Fruit fly (Drosophila melanogaster): ENCODE results near the gene IPIP.

Gene IPIP

DNA sequence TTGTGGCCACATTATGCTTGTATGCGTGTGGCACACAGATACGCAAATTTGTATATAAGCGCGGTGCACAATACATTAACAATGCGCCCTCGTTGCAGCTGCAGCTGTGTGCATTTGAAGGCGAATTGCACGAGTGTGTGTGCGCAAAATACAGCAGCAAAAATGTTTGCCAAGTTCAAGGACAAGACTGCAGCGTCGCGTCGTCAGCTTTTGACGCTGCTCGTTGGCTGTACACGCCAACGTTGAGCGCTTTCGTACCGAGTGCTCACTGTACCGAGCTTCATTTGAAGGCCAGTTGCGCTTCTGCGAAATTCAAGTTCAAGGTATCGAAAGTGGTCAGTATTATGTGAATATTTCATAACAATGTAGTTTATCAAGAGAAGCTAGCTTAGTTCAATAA, 39.0 kb downstream of the IPIP start:
- TF ChIP-seq CG8478 (optimal IDR thresholded peaks at IDR 0.05) (no peak), CTCF (optimal IDR thresholded peaks at IDR 0.05) (no peak)

DNA sequence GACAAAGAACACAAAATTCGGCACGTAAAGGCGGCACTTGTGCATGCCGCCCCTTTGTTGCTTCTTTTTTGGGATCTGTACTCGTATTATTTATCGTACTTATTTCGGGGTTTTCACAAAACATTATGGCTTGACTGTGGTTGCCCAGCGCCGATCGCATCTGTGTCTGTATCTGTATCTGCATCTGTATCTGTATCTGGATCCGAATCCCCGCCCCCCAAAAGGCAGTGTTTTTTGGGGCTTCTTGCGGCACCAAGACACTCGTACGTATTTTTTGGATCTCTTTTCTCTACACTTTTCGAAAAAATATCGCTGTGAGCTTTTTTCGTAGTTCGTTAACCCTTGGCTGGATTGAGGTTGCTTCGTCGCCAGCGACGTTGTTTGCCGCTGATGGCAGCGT, 39.9 kb downstream of the IPIP start:
- no peak for TF ChIP-seq CTCF (optimal IDR thresholded peaks at IDR 0.05)

DNA sequence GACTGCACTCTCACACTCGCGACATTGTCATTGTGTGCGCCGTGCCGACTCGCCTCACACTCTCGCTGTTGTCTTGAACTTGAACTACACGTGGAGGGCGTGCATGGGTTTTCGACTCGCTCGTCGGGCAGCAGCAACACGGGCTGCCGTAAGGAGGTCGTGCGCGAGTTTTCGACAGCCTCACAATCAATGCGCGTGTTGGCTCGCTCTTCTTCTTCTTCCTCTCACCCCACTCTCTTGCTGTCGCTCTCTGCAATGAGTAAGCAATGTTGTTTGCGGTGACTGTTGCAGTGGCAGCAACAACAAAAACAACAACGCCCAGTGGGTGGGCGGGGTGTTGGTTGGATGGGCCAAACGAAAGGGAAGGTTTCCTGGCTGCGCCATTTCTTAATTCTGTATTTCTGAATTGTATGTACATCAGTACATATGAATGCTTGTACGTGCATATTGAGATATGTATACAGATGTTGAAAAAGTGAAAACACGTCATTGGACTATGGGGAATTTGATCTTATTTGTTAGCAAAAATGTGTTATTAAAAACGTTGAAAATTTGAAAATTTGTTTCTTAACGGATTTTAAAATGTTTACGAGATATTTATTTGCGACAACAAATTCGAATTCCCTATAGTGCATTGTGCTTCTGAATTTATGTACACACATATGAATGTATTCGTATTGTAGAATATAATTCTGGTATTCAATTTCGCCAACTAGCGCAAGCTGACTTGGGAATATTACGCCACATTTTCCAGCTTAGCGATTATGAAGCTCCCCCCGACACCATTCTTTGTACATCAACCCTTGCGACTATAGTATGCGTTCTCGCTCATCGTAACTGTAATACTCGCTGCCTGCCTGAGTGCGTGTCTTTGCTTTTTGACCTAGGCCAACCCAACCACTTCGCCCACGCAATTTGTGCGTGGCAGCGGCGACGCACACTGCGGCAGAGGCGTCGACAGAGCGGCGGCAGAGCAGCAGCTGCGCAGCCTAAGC, 40.9 kb downstream of the IPIP start:
- TF ChIP-seq CTCF (optimal IDR thresholded peaks at IDR 0.05) (no peak), CG8478 (optimal IDR thresholded peaks at IDR 0.05) (no peak)

DNA sequence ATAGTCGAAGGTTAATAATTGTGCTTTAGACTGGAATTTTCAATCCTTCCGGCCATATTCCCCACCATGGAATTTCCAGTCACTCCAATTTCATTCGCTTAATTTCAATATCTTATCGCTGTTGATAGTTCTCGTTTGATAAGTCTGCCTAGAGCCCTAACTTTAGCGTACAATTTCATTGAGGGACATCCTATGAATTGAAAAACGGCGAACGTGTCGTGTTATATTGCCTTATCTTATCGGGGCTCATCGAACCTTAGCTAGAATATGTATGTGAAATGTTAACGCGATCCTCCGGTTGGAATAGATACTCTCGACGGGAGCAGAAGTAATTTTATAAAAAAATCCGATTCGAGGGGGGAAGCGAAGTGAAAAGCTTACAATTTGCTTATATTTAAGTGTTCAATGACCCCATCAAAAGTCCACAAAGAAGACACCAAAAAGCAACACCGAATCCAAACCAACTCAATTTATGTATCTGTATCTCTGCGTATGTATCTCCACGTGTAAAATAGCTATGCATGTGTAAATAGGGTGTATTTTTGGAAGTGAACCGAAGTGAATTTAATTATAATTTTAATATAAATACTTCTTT, 41.9 kb downstream of the IPIP start:
- TF ChIP-seq CG8478 (optimal IDR thresholded peaks at IDR 0.05): no peak
- no peak for TF ChIP-seq CTCF (optimal IDR thresholded peaks at IDR 0.05)

DNA sequence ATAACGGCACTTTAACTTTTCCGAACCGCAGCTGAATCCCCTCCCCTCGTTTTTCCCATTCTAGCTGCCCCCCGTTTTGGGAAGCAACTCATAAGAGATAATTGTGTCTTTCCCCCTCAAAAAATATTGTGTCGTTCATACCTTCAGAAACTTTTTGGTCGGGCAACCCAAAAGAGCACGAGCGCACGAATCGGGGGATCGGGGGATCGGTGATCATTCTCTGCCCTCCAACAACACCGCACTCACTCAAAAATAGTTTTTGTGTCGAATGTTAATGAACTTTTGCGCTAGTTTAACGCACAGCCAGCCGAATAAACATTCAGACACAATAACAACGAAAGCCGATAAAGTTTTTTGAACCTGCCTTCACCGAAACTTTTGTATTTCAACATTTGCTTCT, 42.6 kb downstream of the IPIP start:
- TF ChIP-seq CTCF (optimal IDR thresholded peaks at IDR 0.05) (no peak), CG8478 (optimal IDR thresholded peaks at IDR 0.05) (no peak)

DNA sequence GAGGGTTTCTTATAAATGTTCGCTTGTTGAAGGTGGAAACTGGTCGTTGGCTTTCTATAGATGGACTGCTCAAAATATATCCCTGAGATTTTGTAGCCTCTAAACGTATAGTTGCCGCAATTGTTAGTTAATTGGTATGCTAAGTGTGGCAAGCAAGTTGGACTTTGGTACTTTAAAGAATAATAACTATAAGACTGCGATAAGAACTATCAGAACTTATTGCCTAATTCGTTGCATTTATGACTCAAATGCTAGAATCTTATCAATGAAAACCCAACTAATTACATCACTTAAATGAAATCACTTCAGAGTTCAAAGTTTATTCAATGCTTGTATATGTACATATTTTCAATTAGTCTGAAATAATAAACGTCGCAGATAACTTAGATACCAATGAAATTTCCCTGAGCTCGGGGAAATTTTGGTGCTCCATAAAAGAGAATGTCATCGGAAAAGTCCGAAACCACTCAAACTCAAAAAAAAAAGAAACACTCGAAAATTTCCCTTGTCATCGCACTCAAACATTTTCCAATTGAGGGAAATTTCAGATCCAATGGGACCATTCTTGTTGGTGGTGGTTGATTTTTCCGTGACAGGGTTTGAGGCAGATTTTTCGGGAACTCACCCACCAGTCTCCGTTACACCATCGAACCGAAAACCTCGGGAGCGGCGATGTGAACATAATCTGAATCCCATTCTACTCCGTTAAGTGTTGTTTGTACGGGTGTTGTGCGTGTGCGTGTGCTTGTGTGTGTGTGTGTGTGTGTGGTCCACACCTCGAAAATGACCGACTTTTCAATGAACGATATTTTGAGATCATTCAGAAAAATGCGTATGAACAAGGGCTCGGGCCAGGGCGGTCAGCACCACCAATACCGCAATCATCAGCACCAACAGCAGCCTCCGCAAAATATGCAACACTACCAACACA, 43.2 kb downstream of the IPIP start, which contains the start of gene CG45075:
TSS of gene CG45075 (plus strand) at position 627 of the 931 bp plus-strand sequence.
- TF ChIP-seq CG8478 (optimal IDR thresholded peaks at IDR 0.05) (no peak), CTCF (optimal IDR thresholded peaks at IDR 0.05) (peak in 1 of 2 experiments; percentile 19)

DNA sequence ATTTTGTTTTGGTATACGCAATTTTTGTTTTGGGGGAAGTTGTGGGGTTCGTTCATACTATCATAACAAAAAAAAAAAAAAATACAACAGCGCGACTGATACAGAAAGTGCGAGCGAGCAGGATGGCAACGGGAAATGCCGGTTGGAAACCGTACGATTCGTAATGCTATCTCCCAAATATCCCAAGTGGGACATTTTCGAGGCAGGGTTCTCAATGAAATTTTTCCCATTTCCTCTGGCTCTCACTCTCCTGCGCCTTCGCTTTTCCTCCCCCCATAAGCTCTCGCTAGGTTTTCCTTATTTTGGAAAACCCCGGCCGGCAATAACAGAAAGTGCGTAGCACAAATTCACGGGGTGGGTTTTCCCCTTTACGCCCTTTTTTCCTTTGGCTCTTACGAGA, 44.5 kb downstream of the IPIP start:
- TF ChIP-seq CTCF (optimal IDR thresholded peaks at IDR 0.05): no peak
- TF ChIP-seq CG8478 (optimal IDR thresholded peaks at IDR 0.05): no peak

DNA sequence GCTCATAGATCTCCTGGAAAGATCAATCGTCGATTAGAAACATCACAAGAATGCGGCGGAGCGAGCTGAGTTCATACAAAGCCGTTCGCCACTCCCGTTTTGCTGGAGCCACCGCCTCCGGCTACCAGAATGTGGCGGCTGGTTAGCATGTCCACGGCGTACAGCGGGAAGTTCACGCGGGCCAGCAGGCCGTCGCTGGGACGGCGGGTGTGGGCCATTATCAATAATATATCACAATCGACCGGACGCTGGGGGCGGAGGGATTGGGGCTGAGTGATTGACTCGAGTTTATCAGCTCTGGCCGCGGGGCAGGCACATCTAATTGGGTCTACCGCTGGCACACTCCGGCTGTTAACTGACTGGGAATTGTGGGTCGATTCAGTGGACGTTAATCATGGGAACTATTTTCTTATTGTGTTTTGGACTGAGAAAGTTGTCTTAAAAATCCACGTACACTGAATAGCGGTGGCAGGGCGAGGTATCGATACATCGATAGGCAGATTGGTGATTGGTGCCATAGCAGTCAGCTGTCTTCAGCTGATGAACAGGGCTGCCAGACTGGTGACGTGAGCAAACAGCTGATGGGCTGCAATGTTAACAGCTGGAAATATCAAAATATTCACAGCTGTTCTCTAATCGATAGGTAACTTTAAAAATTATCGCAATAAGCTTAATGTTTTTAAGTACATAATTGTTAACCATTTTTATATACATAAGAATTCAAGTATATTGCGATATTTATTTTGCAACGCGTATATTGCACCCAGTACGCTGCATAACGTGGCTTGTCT, 50.9 kb downstream of the IPIP start, which contains the start of gene CG9175:
TSS of gene CG9175 (minus strand) at position 488 of the 791 bp plus-strand sequence.
- TF ChIP-seq CG8478 (optimal IDR thresholded peaks at IDR 0.05): no peak
- TF ChIP-seq CTCF (optimal IDR thresholded peaks at IDR 0.05): peak; percentile 0 to 37

DNA sequence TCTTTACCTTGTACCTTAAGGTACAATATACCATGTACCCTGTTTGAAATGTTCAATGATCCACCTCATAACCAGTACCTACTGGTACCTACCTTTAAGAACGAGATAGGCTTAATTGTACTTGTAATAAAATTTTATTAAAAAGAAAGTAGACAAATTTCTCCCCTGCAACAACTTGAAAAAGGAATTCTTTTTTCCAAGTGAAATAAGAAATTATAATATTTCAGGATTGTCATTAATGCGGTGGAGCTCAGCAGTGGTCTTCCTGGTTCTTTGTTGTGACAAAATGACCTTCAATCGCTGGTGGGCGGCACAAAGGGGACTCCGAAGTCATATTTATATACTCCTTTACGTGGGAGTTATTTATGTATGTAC, 51.5 kb downstream of the IPIP start:
- TF ChIP-seq CG8478 (optimal IDR thresholded peaks at IDR 0.05): no peak
- TF ChIP-seq CTCF (optimal IDR thresholded peaks at IDR 0.05): no peak

Data from S2 (cell line).